Worm (Caenorhabditis elegans): ENCODE results near the gene C49G7.10.

Gene C49G7.10

ce11 chrV:4007927-4008326, 33.9 kb downstream of the C49G7.10 start, which contains the start of gene srh-7:
TSS of gene srh-7 (plus strand) at chrV:4008227.
- no peak for TF ChIP-seq ceh-18 (tag; optimal IDR thresholded peaks at IDR 0.05)
- no peak for TF ChIP-seq fkh-6 (tag; optimal IDR thresholded peaks at IDR 0.05)
- TF ChIP-seq eyg-1 (tag; optimal IDR thresholded peaks at IDR 0.05) = no peak
- TF ChIP-seq K09A11.1 (tag; optimal IDR thresholded peaks at IDR 0.05; ENCODE audit: insufficient read depth) = no peak
- no peak for TF ChIP-seq sox-2 (GFP tag; IDR thresholded peaks at IDR 0.05)
- no peak for TF ChIP-seq dmd-4 (tag; optimal IDR thresholded peaks at IDR 0.05; ENCODE audit: borderline replicate concordance)
- no peak for TF ChIP-seq fax-1 (tag; optimal IDR thresholded peaks at IDR 0.05)
- TF ChIP-seq unc-42 (tag; optimal IDR thresholded peaks at IDR 0.05) = no peak
- TF ChIP-seq ahr-1 (tag; optimal IDR thresholded peaks at IDR 0.05) = no peak

- no peak for TF ChIP-seq T23F11.4 (GFP tag; optimal IDR thresholded peaks at IDR 0.05)
- no peak for TF ChIP-seq nfya-1 (tag; optimal IDR thresholded peaks at IDR 0.05)
- no peak for TF ChIP-seq Y22D7AL.16 (tag; optimal IDR thresholded peaks at IDR 0.05)
- no peak for TF ChIP-seq zip-5 (tag; optimal IDR thresholded peaks at IDR 0.05)
- no peak for TF ChIP-seq rnt-1 (tag; optimal IDR thresholded peaks at IDR 0.05)
- no peak for TF ChIP-seq K09A11.1 (tag; optimal IDR thresholded peaks at IDR 0.05; ENCODE audit: insufficient read depth)
- TF ChIP-seq pha-4 (tag; optimal IDR thresholded peaks at IDR 0.05) = no peak
- TF ChIP-seq tbx-2 (tag; optimal IDR thresholded peaks at IDR 0.05) = no peak
- TF ChIP-seq ceh-24 (tag; optimal IDR thresholded peaks at IDR 0.05) = no peak
- no peak for TF ChIP-seq sdc-2 (tag; optimal IDR thresholded peaks at IDR 0.05)
- TF ChIP-seq F13H6.1 (tag; optimal IDR thresholded peaks at IDR 0.05) = no peak
- no peak for TF ChIP-seq ref-2 (tag; optimal IDR thresholded peaks at IDR 0.05)
- no peak for TF ChIP-seq ceh-18 (tag; optimal IDR thresholded peaks at IDR 0.05)
Measured at ce11 chrV:4005219-4005618, 36.6 kb downstream of the C49G7.10 start, which contains the start of gene srh-8. TSS of gene srh-8 (plus strand) at chrV:4005519.

- TF ChIP-seq npax-4 (tag; optimal IDR thresholded peaks at IDR 0.05) = no peak
- TF ChIP-seq ceh-24 (tag; optimal IDR thresholded peaks at IDR 0.05) = no peak
Measured at ce11 chrV:4004577-4004976, 37.2 kb downstream of the C49G7.10 start.

DNA sequence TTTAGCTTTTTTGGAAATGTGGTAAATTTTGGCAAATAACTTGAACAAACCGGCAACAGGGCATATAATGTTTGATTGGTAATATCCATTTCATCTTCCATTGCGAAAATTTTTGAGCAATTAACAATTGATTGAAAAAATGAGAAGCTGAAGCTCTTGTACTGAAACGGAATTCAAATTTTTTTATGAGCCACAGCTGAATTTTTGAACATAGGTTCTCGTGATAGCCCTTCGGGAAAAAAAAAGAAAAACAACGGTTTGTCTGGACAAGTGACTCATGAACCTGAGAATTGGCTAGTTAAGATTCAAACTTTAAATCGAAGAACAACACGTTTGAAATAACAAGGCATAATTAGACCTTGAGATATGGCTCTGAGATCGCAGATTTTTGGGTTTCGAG, 46.0 kb downstream of the C49G7.10 start, which contains the start of gene srx-62:
TSS of gene srx-62 (minus strand) at position 101 of the 400 bp plus-strand sequence.
- TF ChIP-seq ceh-31 (tag; optimal IDR thresholded peaks at IDR 0.05) (no peak), fkh-6 (tag; optimal IDR thresholded peaks at IDR 0.05) (no peak), madf-2 (tag; optimal IDR thresholded peaks at IDR 0.05) (no peak), fkh-10 (GFP tag; optimal IDR thresholded peaks at IDR 0.05) (no peak), ceh-48 (tag; optimal IDR thresholded peaks at IDR 0.05) (no peak), pax-1 (tag; optimal IDR thresholded peaks at IDR 0.05) (no peak), K02D7.2 (tag; optimal IDR thresholded peaks at IDR 0.05) (no peak), tbx-7 (tag; optimal IDR thresholded peaks at IDR 0.05) (no peak), sox-4 (tag; optimal IDR thresholded peaks at IDR 0.05) (no peak), npax-4 (tag; optimal IDR thresholded peaks at IDR 0.05) (no peak), ceh-6 (GFP tag; optimal IDR thresholded peaks at IDR 0.05) (no peak), ceh-30 (tag; optimal IDR thresholded peaks at IDR 0.05) (no peak), Y22D7AL.16 (tag; optimal IDR thresholded peaks at IDR 0.05) (no peak), K09A11.1 (tag; optimal IDR thresholded peaks at IDR 0.05; ENCODE audit: insufficient read depth) (no peak), sdc-2 (tag; optimal IDR thresholded peaks at IDR 0.05) (no peak)

DNA sequence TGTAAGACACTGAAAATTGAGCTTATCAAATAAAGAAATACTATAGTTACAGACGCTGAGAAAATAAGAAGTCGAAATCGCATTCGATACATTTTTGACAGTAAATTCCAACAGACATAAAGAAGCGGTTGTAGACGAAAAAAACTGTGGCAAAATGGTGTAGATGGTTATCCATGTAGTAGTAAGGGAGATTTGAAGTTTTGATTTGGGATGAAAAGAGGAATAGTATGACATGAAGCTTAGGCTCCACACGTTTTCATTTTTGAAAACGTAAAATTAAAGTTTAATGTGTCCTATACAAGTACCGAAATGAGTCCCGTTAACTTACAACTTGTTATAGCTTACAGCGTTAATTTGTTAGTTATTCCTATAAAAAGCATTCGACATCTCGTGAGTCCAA, 47.8 kb downstream of the C49G7.10 start, which contains the start of gene K09D9.9:
TSS of gene K09D9.9 (minus strand) at position 101 of the 400 bp plus-strand sequence.
- no peak for TF ChIP-seq dmd-4 (tag; optimal IDR thresholded peaks at IDR 0.05; ENCODE audit: borderline replicate concordance)
- no peak for TF ChIP-seq lim-6 (tag; optimal IDR thresholded peaks at IDR 0.05)
- no peak for TF ChIP-seq pros-1 (tag; optimal IDR thresholded peaks at IDR 0.05)
- no peak for TF ChIP-seq C38D4.7 (GFP tag; optimal IDR thresholded peaks at IDR 0.05)
- TF ChIP-seq T23F11.4 (GFP tag; optimal IDR thresholded peaks at IDR 0.05) = no peak
- TF ChIP-seq rnt-1 (tag; optimal IDR thresholded peaks at IDR 0.05) = no peak
- TF ChIP-seq sox-4 (tag; optimal IDR thresholded peaks at IDR 0.05) = no peak
- TF ChIP-seq nfya-1 (tag; optimal IDR thresholded peaks at IDR 0.05) = no peak
- no peak for TF ChIP-seq ceh-24 (tag; optimal IDR thresholded peaks at IDR 0.05)
- TF ChIP-seq unc-86 (tag; optimal IDR thresholded peaks at IDR 0.05) = no peak
- no peak for TF ChIP-seq ahr-1 (tag; optimal IDR thresholded peaks at IDR 0.05)
- no peak for TF ChIP-seq elt-4 (tag; optimal IDR thresholded peaks at IDR 0.05)
- TF ChIP-seq eyg-1 (tag; optimal IDR thresholded peaks at IDR 0.05) = no peak
- TF ChIP-seq unc-3 (GFP tag; conservative IDR thresholded peaks at IDR 0.05) = no peak
- TF ChIP-seq unc-3 (tag; optimal IDR thresholded peaks at IDR 0.05) = no peak
- no peak for TF ChIP-seq ceh-31 (tag; optimal IDR thresholded peaks at IDR 0.05)
- TF ChIP-seq hlh-13 (GFP tag; optimal IDR thresholded peaks at IDR 0.05) = no peak
- no peak for TF ChIP-seq ref-2 (tag; optimal IDR thresholded peaks at IDR 0.05)
- no peak for TF ChIP-seq hlh-15 (tag; optimal IDR thresholded peaks at IDR 0.05)
- TF ChIP-seq K09A11.1 (tag; optimal IDR thresholded peaks at IDR 0.05; ENCODE audit: insufficient read depth) = no peak
